Worm (Caenorhabditis elegans): ENCODE measurements around the gene C08B6.8.

DNA sequence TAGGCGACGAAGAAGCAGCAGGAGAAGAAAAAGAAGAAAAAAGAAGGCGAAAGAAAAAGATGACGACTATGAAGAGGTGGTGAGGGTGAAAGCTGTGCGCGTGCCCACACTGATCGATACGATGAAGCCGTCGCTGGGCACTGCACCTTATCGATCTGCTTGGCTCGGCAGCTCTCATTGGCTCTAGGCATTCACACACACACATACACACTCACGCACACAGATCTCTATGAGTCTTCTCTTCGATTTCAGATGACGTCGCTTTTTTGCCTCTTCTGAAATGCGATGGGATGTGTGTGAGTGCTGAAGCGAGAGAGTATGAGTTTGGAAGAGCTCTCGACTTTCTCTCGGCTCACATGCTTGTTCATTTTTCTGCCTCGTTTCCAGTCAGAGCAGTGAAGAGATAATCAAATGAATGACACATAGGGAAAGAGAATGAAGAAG lies 40.2 kb downstream of the C08B6.8 start:
- no peak for TF ChIP-seq jun-1 (tag; optimal IDR thresholded peaks at IDR 0.05)
- no peak for TF ChIP-seq ztf-4 (tag; optimal IDR thresholded peaks at IDR 0.05)
- peak; percentile 60 for TF ChIP-seq sea-2 (GFP tag; optimal IDR thresholded peaks at IDR 0.05)
- TF ChIP-seq elt-3 (tag; optimal IDR thresholded peaks at IDR 0.05): no peak
- TF ChIP-seq unc-39 (tag; optimal IDR thresholded peaks at IDR 0.05): no peak
- peak; percentile 47 for TF ChIP-seq lin-15B (tag; optimal IDR thresholded peaks at IDR 0.05)
- TF ChIP-seq unc-62 (GFP tag; optimal IDR thresholded peaks at IDR 0.05): peak; percentile 66
- peak; percentile 79 for TF ChIP-seq nhr-11 (tag; optimal IDR thresholded peaks at IDR 0.05)
- TF ChIP-seq ama-1 (optimal IDR thresholded peaks at IDR 0.05): no peak
- TF ChIP-seq zag-1 (tag; optimal IDR thresholded peaks at IDR 0.05): peak; percentile 69
- peak; percentile 55 for TF ChIP-seq elt-1 (tag; optimal IDR thresholded peaks at IDR 0.05)
- no peak for TF ChIP-seq nhr-237 (tag; optimal IDR thresholded peaks at IDR 0.05)
- no peak for TF ChIP-seq elt-2 (tag; optimal IDR thresholded peaks at IDR 0.05)
- TF ChIP-seq tbx-2 (tag; optimal IDR thresholded peaks at IDR 0.05): peak; percentile 72

All from whole organism, L3 larva.